Fruit fly (Drosophila melanogaster): Measurements from ENCODE around the gene CG31465.

- TF ChIP-seq EcR (GFP tag; optimal IDR thresholded peaks at IDR 0.05) (no peak), CG8478 (optimal IDR thresholded peaks at IDR 0.05) (no peak), Dll (optimal IDR thresholded peaks at IDR 0.05) (no peak)
Measured at dm6 chr3R:21863817-21864384, 16.7 kb upstream of the CG31465 start.
